Fruit fly (Drosophila melanogaster) whole organism: Measurements from ENCODE around the gene CG42763.

ENCODE experiments used
- Dll ChIP-seq: fragments of >200 bp; optimal IDR thresholded peaks from 2 replicates; lab custom pipeline; 2017
- psq ChIP-seq: fragments of >200 bp; optimal IDR thresholded peaks from 2 replicates; lab custom pipeline; 2017
- usp ChIP-seq: fragments of >200 bp; optimal IDR thresholded peaks from 2 replicates; lab custom pipeline; 2017; ENCODE audit warnings: missing biosample characterization, missing genetic modification characterization, mixed read lengths

DNA sequence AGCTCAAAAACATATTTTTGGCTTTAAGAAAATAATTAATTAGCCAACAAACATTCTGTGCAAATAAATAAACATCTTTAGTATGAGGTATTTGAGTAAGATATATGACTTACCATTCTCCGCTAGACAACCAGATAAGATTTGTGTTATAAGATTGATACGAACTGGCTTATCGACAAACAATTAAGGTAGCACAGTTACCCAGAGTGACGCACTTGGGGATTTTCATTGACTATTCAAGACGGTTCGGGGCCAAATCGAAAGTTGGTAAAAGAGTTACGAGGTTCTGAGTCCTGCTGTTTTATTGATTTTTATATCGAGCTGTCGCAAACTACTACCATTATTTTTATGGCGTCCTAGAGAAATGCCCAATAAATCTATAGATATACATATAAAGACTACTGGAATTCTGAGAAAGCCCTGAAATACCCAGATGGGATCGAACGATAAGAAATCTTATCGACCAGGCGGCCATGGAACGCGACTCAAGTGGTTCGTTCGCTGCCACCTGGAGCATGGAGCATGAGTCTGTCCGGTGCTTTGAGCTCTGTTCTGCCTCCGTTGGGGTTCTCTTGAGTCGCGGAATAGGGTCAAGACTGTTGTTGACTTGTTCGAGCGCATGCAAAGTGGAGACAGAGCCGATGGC lies 14.8 kb downstream of the CG42763 start:
- TF ChIP-seq usp (no peak), psq (lab: Kevin White, UChicago) (no peak), Dll (lab: Kevin White, UChicago) (no peak)
